Worm (Caenorhabditis elegans): ENCODE data around the gene skr-14.

DNA sequence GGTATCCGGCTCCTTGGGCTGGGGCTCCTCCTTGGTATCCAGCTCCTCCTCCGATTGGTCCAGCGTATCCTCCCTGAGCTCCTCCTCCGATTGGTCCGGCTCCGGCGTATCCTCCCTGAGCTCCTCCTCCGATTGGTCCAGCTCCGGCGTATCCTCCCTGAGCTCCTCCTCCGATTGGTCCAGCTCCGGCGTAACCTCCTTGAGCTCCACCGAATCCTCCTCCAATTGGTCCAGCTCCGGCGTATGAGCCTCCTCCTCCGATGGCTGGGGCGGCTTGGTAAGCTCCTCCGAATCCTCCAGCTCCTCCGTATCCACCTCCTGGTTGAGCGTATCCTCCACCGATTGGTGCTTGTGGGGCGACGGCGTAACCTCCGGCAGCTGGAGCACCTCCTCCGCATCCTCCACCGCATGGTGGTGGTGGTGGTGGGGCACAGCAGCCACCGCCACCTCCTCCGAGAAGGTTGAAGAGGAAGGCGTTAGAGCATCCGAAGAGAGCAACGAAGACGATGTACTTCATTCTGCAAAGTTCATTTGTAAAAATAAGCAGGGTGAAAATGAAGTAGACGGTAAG is 14.1 kb upstream of the skr-14 start, which contains the start of gene Y47D7A.13:
- TF ChIP-seq nhr-47 (tag; optimal IDR thresholded peaks at IDR 0.05), result no peak
- no peak for TF ChIP-seq fos-1 (tag; optimal IDR thresholded peaks at IDR 0.05)
- no peak for TF ChIP-seq blmp-1 (tag; optimal IDR thresholded peaks at IDR 0.05)

Data from whole organism, L1 larva.